Worm (Caenorhabditis elegans) whole organism, early embryonic: Measurements from ENCODE around the gene ptr-22.

Source experiments
- B0310.2 ChIP-seq: sonication (generic microtip); optimal IDR thresholded peaks from 2 replicates; lab custom pipeline; 2016; ENCODE audit warnings: mild to moderate bottlenecking, missing genetic modification characterization, missing compliant biosample characterization
- F13C5.2 ChIP-seq: sonication (generic microtip); optimal IDR thresholded peaks from 2 replicates; lab custom pipeline; 2017; ENCODE audit warnings: mild to moderate bottlenecking, missing genetic modification characterization, inconsistent platforms, missing compliant biosample characterization
- aly-1 ChIP-seq: sonication (generic microtip); optimal IDR thresholded peaks from 2 replicates; lab custom pipeline; 2016; ENCODE audit warnings: missing genetic modification characterization, missing compliant biosample characterization
- ama-1 ChIP-seq: fragments of 150-350 bp; optimal IDR thresholded peaks from 2 replicates; lab custom pipeline; 2014
- ceh-13 ChIP-seq: fragments of 200-800 bp; sonication (Bioruptor generic); optimal IDR thresholded peaks from 2 replicates; lab custom pipeline; 2018; ENCODE audit warnings: mild to moderate bottlenecking, missing genetic modification characterization, missing compliant biosample characterization
- ceh-36 ChIP-seq: sonication (generic microtip); optimal IDR thresholded peaks from 2 replicates; lab custom pipeline; 2016; ENCODE audit warnings: missing genetic modification characterization, inconsistent platforms, missing compliant biosample characterization
- ets-7 ChIP-seq: sonication (generic microtip); optimal IDR thresholded peaks from 2 replicates; lab custom pipeline; 2016; ENCODE audit warnings: missing genotype, missing genetic modification characterization, missing compliant biosample characterization
- flt-1 ChIP-seq: fragments of 200-800 bp; sonication (Bioruptor generic); IDR thresholded peaks from 2 replicates; pipeline ENCODE4 v1.3.6; 2022; ENCODE audit warnings: missing genetic modification characterization, missing compliant biosample characterization
- hmbx-1 ChIP-seq: sonication (generic microtip); optimal IDR thresholded peaks from 2 replicates; lab custom pipeline; 2016; ENCODE audit warnings: mild to moderate bottlenecking, missing genetic modification characterization, missing compliant biosample characterization
- hmg-4 ChIP-seq: fragments of 200-800 bp; sonication (Bioruptor generic); optimal IDR thresholded peaks from 2 replicates; lab custom pipeline; 2018; ENCODE audit warnings: mild to moderate bottlenecking, missing genetic modification characterization, missing compliant biosample characterization
- hnd-1 ChIP-seq: sonication (generic microtip); optimal IDR thresholded peaks from 2 replicates; lab custom pipeline; 2016; ENCODE audit warnings: missing genetic modification characterization, missing compliant biosample characterization
- pes-1 ChIP-seq: fragments of 200-800 bp; sonication (Bioruptor generic); IDR thresholded peaks from 2 replicates; pipeline ENCODE4 v1.3.6; 2022; ENCODE audit warnings: missing genetic modification reagents, missing genetic modification characterization, missing compliant biosample characterization
- scrt-1 ChIP-seq: fragments of 200-800 bp; sonication (Bioruptor generic); IDR thresholded peaks from 2 replicates; pipeline ENCODE4 v1.3.6; 2022; ENCODE audit warnings: missing genetic modification characterization, missing compliant biosample characterization
- sea-1 ChIP-seq: fragments of 200-800 bp; sonication (Bioruptor generic); conservative IDR thresholded peaks from 2 replicates; pipeline ENCODE4 v1.3.6; 2022; ENCODE audit warnings: missing genetic modification characterization, missing compliant biosample characterization
- tbx-11 ChIP-seq: fragments of 200-800 bp; sonication (Bioruptor generic); IDR thresholded peaks from 2 replicates; pipeline ENCODE4 v1.3.6; 2022; ENCODE audit warnings: missing genetic modification characterization, missing compliant biosample characterization
- tbx-37 ChIP-seq: fragments of 200-800 bp; sonication (Bioruptor generic); conservative IDR thresholded peaks from 2 replicates; pipeline ENCODE4 v1.3.6; 2022; ENCODE audit warnings: missing genetic modification reagents, missing genetic modification characterization, missing compliant biosample characterization
- tra-4 ChIP-seq: sonication (generic microtip); optimal IDR thresholded peaks from 2 replicates; lab custom pipeline; 2017; ENCODE audit warnings: missing genetic modification characterization, missing compliant biosample characterization

Gene ptr-22

DNA sequence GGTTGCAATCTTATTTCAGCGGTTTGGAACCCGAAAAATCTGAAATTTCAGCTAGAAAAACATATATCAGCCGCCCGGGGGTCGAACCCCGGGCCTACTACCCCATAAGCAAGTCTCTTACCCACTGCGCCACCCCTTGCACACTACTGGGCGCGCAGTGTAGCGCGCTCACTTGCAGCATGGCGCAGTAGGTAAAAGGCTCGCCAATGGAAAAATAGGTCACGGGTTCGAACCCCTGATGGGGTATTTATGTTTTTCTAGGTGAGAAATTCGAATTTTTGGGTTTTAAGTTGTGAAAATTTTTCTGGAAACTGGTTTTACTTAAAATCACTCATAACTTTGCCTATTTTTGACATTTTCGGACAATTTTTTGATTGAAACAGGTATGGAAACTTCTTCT is 18.6 kb downstream of the ptr-22 start:
- TF ChIP-seq scrt-1 (no peak), F13C5.2 (no peak), aly-1 (tag; lab: Kevin White, UChicago) (no peak), hmg-4 (GFP tag; lab: Kevin White, UChicago) (no peak)

DNA sequence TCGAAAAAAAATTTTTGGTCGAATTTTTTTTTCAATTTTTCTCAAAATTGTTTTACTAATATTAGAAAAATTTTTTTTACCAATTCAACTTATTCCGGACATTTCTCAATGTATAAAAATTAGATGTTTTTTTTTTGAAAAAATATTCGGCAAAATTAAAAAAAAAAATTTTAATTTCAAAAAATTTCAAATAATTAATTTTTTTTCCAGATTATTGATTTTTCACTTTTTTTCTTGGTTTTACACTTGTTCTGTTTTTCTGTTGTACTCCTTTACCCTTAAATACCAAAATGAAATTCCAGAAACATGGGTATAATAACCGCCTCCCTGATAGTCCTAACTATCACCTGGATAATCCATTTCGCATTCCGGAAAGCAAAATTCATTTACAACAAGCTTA is 19.4 kb downstream of the ptr-22 start, which contains the start of gene cyp-42A1:
Gene cyp-42A1 (plus strand): TSS at position 301 of the 400 bp plus-strand sequence.
- TF ChIP-seq ceh-13 (GFP tag; lab: Kevin White, UChicago) = no peak
- no peak for TF ChIP-seq hmbx-1 (tag; lab: Kevin White, UChicago)
- no peak for TF ChIP-seq ama-1 (lab: Kevin White, UChicago)
- TF ChIP-seq B0310.2 (tag; lab: Kevin White, UChicago) = no peak
- no peak for TF ChIP-seq sea-1 (GFP tag; lab: Robert Waterston, UW)
- TF ChIP-seq aly-1 (tag; lab: Kevin White, UChicago) = no peak
- TF ChIP-seq ets-7 (tag; lab: Kevin White, UChicago) = no peak
- TF ChIP-seq ceh-36 (tag; lab: Kevin White, UChicago) = no peak
- TF ChIP-seq tra-4 (tag; lab: Kevin White, UChicago) = no peak
- no peak for TF ChIP-seq tbx-37 (GFP tag; lab: Robert Waterston, UW)
- no peak for TF ChIP-seq hnd-1
- TF ChIP-seq F13C5.2 = no peak
- no peak for TF ChIP-seq hmg-4 (GFP tag; lab: Kevin White, UChicago)
- no peak for TF ChIP-seq flt-1 (GFP tag; lab: Robert Waterston, UW)

DNA sequence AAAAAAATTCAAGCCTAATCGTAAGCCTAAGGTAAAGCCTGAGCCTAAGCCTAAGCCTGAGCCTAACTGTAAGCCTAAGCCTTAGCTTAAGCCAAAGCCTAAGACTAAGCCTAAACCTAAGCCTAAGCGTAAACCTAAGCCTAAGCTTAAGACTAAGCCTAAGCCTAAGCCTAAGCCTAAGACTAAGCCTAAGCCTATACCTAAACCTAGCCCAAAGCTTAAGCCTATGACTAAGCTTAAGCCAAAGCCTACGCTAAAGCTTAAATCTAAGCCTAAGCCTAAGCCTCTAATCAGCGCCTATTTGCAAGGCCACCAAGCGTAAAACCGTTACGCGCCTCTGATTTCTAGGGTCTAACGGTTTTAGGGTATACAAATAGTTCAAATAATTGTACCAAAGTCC is 21.5 kb downstream of the ptr-22 start:
- TF ChIP-seq tbx-11 (no peak), B0310.2 (tag; lab: Kevin White, UChicago) (no peak), ceh-36 (tag; lab: Kevin White, UChicago) (peak; percentile 84)

DNA sequence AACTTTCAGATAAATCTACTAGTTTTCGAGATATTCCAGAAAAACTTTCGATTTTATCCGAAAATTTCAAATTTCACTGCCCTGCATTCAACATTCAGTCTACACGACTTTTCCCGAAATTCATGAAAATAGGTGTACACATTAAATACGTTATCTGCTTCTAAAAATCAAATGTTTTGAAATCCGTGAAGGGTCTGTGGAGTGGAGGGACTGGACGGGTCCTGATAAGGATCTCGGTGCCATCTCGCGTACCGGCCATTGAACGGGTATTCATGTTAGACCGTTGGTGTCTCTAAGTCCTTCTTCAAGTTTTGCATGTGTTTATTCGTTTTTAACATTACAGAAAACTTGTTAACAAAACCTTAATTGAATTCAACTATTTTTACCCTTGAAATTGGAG is 23.7 kb downstream of the ptr-22 start:
- TF ChIP-seq sea-1 (GFP tag; lab: Robert Waterston, UW) (no peak), flt-1 (GFP tag; lab: Robert Waterston, UW) (no peak), scrt-1 (no peak), ceh-13 (GFP tag; lab: Kevin White, UChicago) (no peak), F13C5.2 (no peak), aly-1 (tag; lab: Kevin White, UChicago) (no peak), hmg-4 (GFP tag; lab: Kevin White, UChicago) (no peak), ceh-36 (tag; lab: Kevin White, UChicago) (no peak), tbx-11 (no peak), pes-1 (GFP tag; lab: Robert Waterston, UW) (no peak), ama-1 (lab: Kevin White, UChicago) (no peak), hnd-1 (no peak), tbx-37 (GFP tag; lab: Robert Waterston, UW) (no peak), hmbx-1 (tag; lab: Kevin White, UChicago) (no peak), ets-7 (tag; lab: Kevin White, UChicago) (no peak), B0310.2 (tag; lab: Kevin White, UChicago) (no peak), tra-4 (tag; lab: Kevin White, UChicago) (no peak)

DNA sequence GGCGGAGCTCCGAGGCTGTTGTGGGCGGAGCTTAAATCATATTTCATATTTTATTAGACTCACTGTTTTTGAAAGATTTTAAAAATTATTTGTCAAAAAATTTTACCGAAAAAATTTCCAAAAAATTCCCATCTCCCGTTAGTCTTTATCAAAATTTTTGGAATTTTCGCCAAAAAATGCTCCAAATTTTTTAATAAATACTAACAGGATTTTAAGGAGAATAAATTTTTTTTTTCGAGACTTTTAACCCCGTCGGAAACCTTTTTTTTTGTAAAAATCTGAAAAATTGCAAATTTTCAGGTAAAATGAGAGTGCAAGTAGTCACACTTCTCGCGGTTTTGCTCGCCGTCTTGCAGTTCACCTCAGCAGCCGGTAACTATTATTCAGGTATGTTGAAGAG is 27.7 kb downstream of the ptr-22 start, which contains the start of gene mihp-2:
Gene mihp-2 (plus strand): TSS at position 301 of the 400 bp plus-strand sequence.
- TF ChIP-seq scrt-1 (no peak), hnd-1 (no peak), hmg-4 (GFP tag; lab: Kevin White, UChicago) (no peak), ceh-13 (GFP tag; lab: Kevin White, UChicago) (no peak), ama-1 (lab: Kevin White, UChicago) (no peak), tra-4 (tag; lab: Kevin White, UChicago) (no peak), F13C5.2 (no peak), sea-1 (GFP tag; lab: Robert Waterston, UW) (no peak), hmbx-1 (tag; lab: Kevin White, UChicago) (no peak), B0310.2 (tag; lab: Kevin White, UChicago) (no peak), aly-1 (tag; lab: Kevin White, UChicago) (no peak), tbx-37 (GFP tag; lab: Robert Waterston, UW) (no peak), tbx-11 (no peak), flt-1 (GFP tag; lab: Robert Waterston, UW) (no peak), ceh-36 (tag; lab: Kevin White, UChicago) (no peak)

DNA sequence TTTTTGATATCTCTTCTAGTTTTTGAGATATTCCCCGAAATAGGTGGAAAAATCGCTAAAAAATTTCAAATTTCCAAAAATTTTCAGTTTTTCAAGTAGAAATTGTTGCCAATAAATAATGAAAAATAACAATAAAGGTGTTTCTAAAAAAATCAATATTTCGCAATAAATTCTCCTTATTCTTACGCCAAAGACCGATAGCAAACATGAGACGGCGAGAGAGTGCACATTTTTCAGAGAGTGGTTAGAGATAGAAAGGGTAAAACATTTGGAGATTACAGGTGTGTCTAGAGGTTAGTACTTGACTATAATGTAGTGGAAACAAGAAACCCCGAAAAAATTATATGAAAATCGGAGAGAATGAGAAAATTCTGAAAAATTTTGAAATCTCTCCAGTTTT is 29.6 kb downstream of the ptr-22 start:
- TF ChIP-seq tbx-11 (no peak), hnd-1 (no peak)

DNA sequence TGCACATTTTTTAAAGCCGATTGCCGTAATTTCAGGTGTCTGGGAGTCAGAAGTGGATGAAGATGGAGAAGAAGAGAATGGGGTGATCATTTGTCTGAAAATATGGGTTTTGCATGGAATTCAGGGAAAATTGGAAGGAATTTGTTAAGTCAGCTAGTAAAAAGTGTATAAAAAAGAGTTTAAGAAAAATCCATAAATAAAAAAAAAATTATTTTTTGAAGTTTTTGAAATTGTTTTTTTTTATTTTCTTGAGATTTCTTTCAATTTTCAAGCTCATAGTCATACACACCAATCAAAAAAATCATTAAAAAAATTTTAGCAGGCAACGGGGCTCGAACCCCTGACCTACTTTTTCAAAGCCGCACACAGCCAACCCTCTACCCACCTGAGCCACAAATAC is 30.7 kb downstream of the ptr-22 start, which contains the start of gene nhr-243:
Gene nhr-243 (minus strand): TSS at position 101 of the 400 bp plus-strand sequence.
- TF ChIP-seq hnd-1 (no peak), tra-4 (tag; lab: Kevin White, UChicago) (no peak), pes-1 (GFP tag; lab: Robert Waterston, UW) (no peak)

DNA sequence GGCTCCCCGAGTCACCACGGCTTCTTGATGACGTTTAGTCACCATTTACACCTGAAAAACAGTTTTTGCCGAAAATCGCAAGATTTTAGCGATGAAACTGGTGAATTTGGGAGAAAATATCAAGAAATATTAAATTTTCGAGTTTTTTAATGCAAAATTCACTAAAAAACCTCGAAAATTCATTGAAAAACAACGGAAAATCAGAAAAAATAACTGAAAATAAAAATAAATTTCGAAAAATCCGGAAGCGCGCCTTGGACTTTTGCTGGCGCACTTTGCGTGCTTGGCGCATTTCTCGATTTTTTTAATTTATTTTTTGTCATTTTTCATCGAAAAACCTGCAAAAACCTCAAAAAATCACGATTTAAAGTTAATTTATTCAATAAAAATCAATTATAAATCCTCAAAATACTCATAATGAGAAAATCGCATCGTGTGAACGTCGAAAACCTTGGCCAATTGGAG is 36.2 kb downstream of the ptr-22 start, which contains the start of gene emb-4:
Gene emb-4 (minus strand): TSS at position 51 of the 465 bp plus-strand sequence.
- TF ChIP-seq hnd-1 (no peak), F13C5.2 (no peak), aly-1 (tag; lab: Kevin White, UChicago) (no peak), ama-1 (lab: Kevin White, UChicago) (no peak), hmg-4 (GFP tag; lab: Kevin White, UChicago) (no peak), B0310.2 (tag; lab: Kevin White, UChicago) (no peak), tbx-11 (no peak), hmbx-1 (tag; lab: Kevin White, UChicago) (no peak), flt-1 (GFP tag; lab: Robert Waterston, UW) (no peak), ceh-13 (GFP tag; lab: Kevin White, UChicago) (no peak), scrt-1 (no peak), sea-1 (GFP tag; lab: Robert Waterston, UW) (no peak), tbx-37 (GFP tag; lab: Robert Waterston, UW) (no peak), pes-1 (GFP tag; lab: Robert Waterston, UW) (no peak), ets-7 (tag; lab: Kevin White, UChicago) (no peak)
